Fruit fly (Drosophila melanogaster) S2 (cell line): Measurements from ENCODE around the gene LSm7.

Experiments
- CG8478 ChIP-seq: fragments of >200 bp; optimal IDR thresholded peaks from 2 replicates; lab custom pipeline; 2018
- CTCF ChIP-seq, 2 experiments: fragments of >200 bp; optimal IDR thresholded peaks; 2 replicates each; lab custom pipeline; 2018

The LSm7 gene

dm6 chr2L:16732338-16732892, 10.5 kb downstream of the LSm7 start, which contains the start of gene Nubp1:
Nubp1 (plus strand) TSS chr2L:16732550.
- TF ChIP-seq CTCF (optimal IDR thresholded peaks at IDR 0.05; lab: Kevin White, UChicago) (no peak), CG8478 (lab: Kevin White, UChicago) (no peak)

DNA sequence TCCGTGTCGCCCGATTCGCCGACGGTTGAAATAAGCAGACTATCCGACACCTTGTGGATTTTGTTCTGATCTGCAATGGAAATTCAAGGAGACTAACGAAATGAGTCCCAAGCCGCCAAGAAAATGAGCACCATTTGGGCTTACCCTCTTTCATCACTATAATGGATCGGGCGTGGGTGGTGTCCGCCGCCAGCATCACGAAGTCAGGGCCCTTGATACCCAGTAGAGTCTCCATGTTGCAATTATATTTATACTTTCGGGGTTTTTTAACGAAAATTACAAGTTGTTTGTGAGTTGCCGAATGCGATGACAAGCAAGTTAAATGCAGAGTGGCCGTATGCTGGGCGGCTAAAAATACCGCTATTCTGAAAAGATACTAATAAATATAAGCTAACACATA, 11.1 kb downstream of the LSm7 start, which contains the start of gene Prosbeta4:
Gene Prosbeta4, minus strand, starts transcription at position 335 of the 400 bp plus-strand sequence.
- TF ChIP-seq CG8478 (lab: Kevin White, UChicago), result no peak

DNA sequence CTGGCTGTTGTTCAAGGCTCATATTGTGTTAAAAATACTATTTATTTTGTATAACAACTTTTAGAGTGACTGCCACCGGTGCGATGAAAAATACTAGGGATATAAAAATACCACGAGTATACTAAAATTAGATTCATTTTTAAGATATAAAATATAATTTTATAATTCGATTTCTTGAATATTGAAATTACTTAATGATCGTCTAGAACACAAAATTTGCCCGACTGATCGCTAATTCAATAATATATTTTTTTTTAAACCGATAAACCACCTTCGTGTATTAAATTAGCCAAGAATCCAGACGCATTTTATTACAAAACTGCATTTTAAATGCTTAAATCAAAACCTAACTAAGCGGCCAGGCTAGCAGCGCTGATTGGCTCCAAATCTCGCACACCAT, 12.0 kb downstream of the LSm7 start, which contains the start of gene CG17996:
Gene CG17996, minus strand, starts transcription at position 101 of the 400 bp plus-strand sequence.
- TF ChIP-seq CG8478 (lab: Kevin White, UChicago) (no peak), CTCF (optimal IDR thresholded peaks at IDR 0.05; lab: Kevin White, UChicago) (no peak)

dm6 chr2L:16729556-16729955, 13.3 kb downstream of the LSm7 start, which contains the start of gene Tsen2:
Tsen2 (plus strand) TSS chr2L:16729777.
- TF ChIP-seq CTCF (optimal IDR thresholded peaks at IDR 0.05; lab: Kevin White, UChicago) (no peak), CG8478 (lab: Kevin White, UChicago) (no peak)

DNA sequence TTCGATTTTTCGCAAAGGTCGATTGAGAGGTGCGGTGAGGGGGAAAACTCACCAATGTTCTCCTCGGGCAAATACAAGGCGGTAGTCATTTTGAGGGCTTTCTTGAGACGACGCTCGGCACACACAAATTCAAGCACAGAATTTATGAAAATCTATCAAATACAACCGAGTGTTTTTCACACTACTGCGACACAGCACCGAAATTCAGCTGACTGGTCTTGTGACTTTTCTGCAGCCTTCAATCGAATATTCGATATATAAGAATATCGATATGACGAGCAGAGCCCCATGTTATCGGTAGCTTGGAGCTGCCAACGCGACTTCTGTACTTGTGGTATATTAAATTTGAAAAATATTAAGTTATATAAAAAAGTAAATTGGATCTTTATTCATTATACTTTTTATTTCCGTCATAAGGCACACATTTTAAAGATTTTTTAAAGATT, 15.3 kb downstream of the LSm7 start, which contains the start of gene VhaSFD:
Gene VhaSFD, minus strand, starts transcription at position 249 of the 446 bp plus-strand sequence.
- TF ChIP-seq CTCF (optimal IDR thresholded peaks at IDR 0.05; lab: Kevin White, UChicago), result no peak
- no peak for TF ChIP-seq CG8478 (lab: Kevin White, UChicago)

dm6 chr2L:16722596-16722995, 20.3 kb downstream of the LSm7 start:
- no peak for TF ChIP-seq CTCF (optimal IDR thresholded peaks at IDR 0.05; lab: Kevin White, UChicago)
- TF ChIP-seq CG8478 (lab: Kevin White, UChicago), result no peak

DNA sequence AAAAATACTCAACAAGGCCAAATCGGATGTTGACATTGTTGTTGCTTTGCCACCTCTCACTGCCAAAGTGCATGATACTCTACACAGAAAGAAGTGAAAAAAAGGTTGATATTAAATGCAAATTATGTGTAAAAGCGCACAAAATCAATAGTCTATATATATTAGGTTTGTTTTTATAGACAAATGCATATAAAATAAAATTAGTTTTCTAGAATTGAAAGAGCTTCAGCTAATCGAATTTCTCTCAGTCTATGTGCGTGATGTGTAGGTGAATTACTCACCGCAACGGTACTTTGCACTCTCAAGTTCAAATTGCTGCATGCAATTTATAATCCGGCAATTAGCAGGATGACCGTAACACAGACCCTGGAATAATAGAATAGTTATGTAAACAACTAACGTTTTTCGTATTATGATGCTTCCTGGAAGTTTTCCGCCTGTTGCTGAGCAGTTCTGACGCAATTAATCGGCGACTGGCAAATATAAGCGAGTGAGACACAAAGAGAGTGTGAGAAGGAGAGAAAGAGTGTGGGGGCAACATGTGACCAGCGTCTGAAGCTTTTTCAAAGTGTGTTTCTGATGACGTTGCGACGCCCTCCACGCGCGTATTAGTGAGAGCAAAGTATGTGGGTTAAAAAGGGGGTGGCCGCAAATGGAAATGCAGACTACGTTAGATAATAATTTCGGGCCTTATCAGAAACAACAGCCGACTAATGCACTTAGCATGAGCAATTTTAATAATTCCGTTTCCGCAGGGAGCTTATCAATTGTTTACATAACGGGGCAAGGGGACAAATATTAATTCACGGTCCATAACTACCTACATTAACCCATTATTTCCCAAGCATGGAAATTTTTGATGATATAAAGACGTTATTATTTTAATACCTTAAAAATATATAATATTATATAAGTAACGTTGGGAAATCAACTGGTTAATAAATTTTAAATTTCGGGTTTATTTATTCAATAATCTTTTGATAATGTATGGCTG, 21.9 kb downstream of the LSm7 start:
- TF ChIP-seq CG8478 (lab: Kevin White, UChicago) (no peak), CTCF (optimal IDR thresholded peaks at IDR 0.05; lab: Kevin White, UChicago) (no peak)

dm6 chr2L:16719643-16720515, 23.0 kb downstream of the LSm7 start, which contains the start of gene Cyt-c-p:
Cyt-c-p (plus strand) TSS chr2L:16719932.
- TF ChIP-seq CG8478 (lab: Kevin White, UChicago) (no peak), CTCF (optimal IDR thresholded peaks at IDR 0.05; lab: Kevin White, UChicago) (no peak)

- TF ChIP-seq CG8478 (lab: Kevin White, UChicago), result no peak
- TF ChIP-seq CTCF (optimal IDR thresholded peaks at IDR 0.05; lab: Kevin White, UChicago), result no peak
Observed at dm6 chr2L:16718446-16719173, 24.3 kb downstream of the LSm7 start.

DNA sequence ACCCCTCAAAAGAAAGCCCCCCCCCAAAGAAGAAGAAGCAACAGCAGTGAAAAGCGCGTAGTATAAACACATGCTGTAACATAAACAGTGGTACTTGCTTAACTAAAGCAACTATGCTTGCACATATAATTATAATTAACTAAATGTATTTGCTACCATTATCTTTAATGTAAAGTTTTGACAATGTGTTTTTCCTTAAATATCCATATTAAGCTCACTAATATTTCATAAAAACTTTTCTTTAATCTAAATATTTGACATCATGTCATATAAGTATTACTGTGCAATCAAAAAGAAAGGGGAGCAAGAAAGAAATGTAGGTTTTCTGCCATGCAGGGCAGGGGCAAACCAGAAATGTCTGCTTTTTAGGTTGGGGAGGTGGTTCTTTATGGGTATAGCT, 26.1 kb downstream of the LSm7 start:
- TF ChIP-seq CTCF (optimal IDR thresholded peaks at IDR 0.05; lab: Kevin White, UChicago), result no peak
- TF ChIP-seq CG8478 (lab: Kevin White, UChicago), result no peak

DNA sequence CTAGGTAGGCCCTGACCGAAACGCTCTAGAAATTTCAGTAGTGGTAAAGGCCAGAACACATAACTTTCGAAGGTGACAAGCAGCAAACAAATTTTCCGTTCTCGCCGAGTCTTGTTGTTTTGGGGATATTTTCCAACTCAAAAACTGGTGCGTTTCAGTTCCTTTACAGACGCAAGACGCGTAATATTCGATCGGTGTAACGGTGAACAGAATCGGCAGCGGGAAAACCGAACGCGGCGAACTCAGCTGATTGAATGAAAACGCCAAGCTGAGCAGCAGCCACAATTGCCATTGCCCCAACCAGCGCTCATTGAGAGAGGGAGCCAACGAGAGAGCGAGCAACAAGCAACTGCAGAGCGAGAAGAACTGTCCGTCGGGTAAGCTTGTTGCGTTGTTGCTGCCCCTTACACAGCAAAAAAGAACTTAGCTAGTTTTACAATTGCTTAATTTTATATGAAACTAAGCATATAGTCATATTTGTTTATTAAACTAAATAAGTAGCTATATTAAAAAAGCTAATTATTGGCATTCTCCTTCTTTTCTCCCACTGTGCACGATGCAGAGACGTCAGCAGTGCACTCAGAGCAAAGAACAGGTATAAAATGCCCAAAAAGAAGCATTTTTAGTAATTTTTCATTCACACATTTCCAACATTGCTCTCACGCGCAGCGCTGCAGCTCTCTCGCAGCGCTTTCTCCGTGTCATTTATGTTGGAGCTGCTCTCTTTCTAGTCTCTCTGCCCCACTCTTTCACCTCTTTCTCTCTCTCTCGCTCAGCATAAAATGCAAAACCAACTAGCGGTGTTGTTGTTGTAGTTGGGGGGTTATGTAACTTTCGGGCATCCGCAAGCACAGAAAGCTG, 26.8 kb downstream of the LSm7 start, which contains the start of the genes Cyt-c-d and CG31808:
Gene Cyt-c-d, plus strand, starts transcription at position 51 of the 861 bp plus-strand sequence.
Gene CG31808, minus strand, starts transcription at position 355 of the 861 bp plus-strand sequence.
- TF ChIP-seq CTCF (optimal IDR thresholded peaks at IDR 0.05; lab: Kevin White, UChicago) (no peak), CG8478 (lab: Kevin White, UChicago) (no peak)

dm6 chr2L:16715133-16715833, 27.6 kb downstream of the LSm7 start:
- TF ChIP-seq CTCF (optimal IDR thresholded peaks at IDR 0.05; lab: Kevin White, UChicago) (no peak), CG8478 (lab: Kevin White, UChicago) (no peak)
